Worm (Caenorhabditis elegans) whole organism, late embryonic: Measurements from ENCODE around the gene acp-7.

Experiments used
- elt-4 ChIP-seq: sonication (generic microtip); optimal IDR thresholded peaks from 2 replicates; lab custom pipeline; 2016; ENCODE audit warnings: missing genetic modification characterization, missing compliant biosample characterization
- pha-4 ChIP-seq: fragments of 150-350 bp; optimal IDR thresholded peaks from 2 replicates; lab custom pipeline; 2018; ENCODE audit warnings: missing biosample characterization, missing genetic modification reagents, missing genetic modification characterization

DNA sequence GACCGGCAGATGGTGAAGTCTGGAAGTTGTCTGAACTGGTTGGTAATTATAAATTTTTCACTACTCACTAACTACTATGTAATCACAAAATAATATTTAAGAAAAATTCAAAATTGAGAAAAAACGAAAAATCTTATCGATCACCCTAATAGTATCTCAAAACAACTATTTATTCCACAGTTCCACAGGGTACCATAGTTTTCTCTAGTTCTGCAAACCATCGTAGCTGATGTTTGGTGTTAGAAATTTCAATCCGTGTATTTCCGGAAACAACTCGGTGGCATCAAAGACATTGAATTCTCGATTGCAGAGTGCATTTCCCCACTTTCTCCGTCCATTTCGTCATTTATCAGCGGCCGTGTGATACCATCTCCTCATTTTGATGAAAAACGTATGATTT lies 10.1 kb upstream of the acp-7 start, which contains the start of gene Y73B6BL.31:
- TF ChIP-seq pha-4 (tag; lab: Kevin White, UChicago), result no peak
- TF ChIP-seq elt-4, result no peak
